Fruit fly (Drosophila melanogaster): ENCODE data around the gene qtc.

qtc gene

DNA sequence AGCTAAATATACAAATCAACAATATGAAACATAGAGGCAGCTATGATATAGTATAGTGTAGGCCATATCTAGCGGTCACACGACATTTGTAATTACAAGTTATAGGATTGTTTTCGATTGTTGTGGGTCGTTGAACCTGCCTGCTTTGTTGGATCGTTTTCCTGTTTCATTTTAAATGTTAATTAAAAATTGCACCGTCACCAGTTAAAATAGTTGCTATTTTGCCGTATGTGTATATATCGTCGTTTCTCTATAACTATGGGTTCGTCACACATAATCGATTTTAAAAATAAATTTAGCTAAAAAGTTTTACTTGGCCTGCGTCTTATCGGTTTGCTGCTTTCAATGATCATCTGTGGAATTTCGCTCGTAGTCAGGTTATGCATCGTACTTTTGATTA, 11.7 kb downstream of the qtc start:
- TF ChIP-seq CG32264 (GFP tag; optimal IDR thresholded peaks at IDR 0.05): no peak
- no peak for TF ChIP-seq Vsx2 (GFP tag; optimal IDR thresholded peaks at IDR 0.05; ENCODE audit: partially characterized antibody)
- no peak for TF ChIP-seq h (GFP tag; optimal IDR thresholded peaks at IDR 0.05)
- TF ChIP-seq Dfd (GFP tag; optimal IDR thresholded peaks at IDR 0.05): no peak
- TF ChIP-seq br (GFP tag; optimal IDR thresholded peaks at IDR 0.05): no peak
- no peak for TF ChIP-seq usp (GFP tag; optimal IDR thresholded peaks at IDR 0.05)
- TF ChIP-seq rgr (GFP tag; optimal IDR thresholded peaks at IDR 0.05): no peak
- no peak for TF ChIP-seq fru (GFP tag; optimal IDR thresholded peaks at IDR 0.05)
- TF ChIP-seq Hnf4 (GFP tag; optimal IDR thresholded peaks at IDR 0.05): no peak
- no peak for TF ChIP-seq Mio (GFP tag; optimal IDR thresholded peaks at IDR 0.05)
- TF ChIP-seq Sp1 (GFP tag; optimal IDR thresholded peaks at IDR 0.05): no peak
- no peak for TF ChIP-seq tai (GFP tag; optimal IDR thresholded peaks at IDR 0.05)
- TF ChIP-seq foxo (GFP tag; optimal IDR thresholded peaks at IDR 0.05): no peak
- no peak for TF ChIP-seq Rel (GFP tag; optimal IDR thresholded peaks at IDR 0.05)
- no peak for TF ChIP-seq Rel (tag; optimal IDR thresholded peaks at IDR 0.05)
- TF ChIP-seq psq (GFP tag; optimal IDR thresholded peaks at IDR 0.05): no peak
- no peak for TF ChIP-seq dsf (GFP tag; optimal IDR thresholded peaks at IDR 0.05; ENCODE audit: borderline replicate concordance)
- no peak for TF ChIP-seq brk (GFP tag; optimal IDR thresholded peaks at IDR 0.05)
- no peak for TF ChIP-seq Dif (GFP tag; optimal IDR thresholded peaks at IDR 0.05; ENCODE audit: partially characterized antibody)
- TF ChIP-seq ey (GFP tag; optimal IDR thresholded peaks at IDR 0.05): no peak

DNA sequence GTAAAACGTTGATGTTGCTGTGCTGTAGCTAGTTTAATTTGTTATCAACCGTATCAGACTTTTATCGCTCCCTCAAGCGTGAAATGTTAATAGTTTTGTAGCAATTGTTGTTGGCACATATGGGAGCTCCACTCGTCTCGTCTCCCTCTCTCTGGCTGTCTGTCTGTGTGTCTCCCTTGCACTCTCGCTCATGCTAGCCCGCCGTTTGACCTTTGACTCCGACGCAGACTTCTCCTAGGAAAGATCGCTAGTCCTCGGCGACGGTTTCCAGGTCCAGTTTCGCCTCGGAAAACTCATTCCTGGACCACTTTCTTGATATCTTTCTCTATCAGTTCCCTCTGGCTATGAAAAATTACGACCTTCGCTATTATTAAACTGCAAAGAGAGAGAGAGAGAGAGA, 18.6 kb downstream of the qtc start:
- TF ChIP-seq Hr78 (GFP tag; optimal IDR thresholded peaks at IDR 0.05) (no peak), GATAd (GFP tag; optimal IDR thresholded peaks at IDR 0.05) (no peak), Hnf4 (GFP tag; optimal IDR thresholded peaks at IDR 0.05) (no peak)

DNA sequence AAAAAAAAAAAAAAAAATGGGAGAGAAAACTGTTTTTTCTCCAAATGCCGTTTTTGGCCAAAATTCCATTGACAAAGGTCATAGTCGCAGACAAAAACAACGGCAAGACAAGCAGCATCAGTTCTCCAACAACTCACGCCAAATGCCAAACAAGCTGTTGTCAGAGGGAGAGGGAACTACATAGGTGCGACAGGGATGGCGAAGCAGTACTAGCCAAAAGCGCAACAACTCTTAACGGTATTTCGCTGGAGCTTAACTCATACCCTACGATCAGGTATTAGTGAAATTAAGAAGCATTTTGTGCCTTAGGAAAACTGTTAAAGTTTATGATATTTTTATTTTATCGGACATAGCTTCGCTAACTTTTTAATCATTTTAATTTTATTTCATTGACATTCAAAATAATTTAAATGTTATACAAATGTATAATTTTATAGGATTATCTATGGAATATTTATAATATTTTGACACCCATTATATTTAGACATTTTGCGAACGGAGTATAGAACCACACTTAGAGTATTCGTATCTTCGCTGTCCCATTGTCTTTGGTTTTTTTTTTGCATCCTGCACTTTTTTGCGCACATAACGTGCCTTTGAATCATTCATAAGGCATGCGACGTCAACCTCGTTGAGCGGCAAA, 19.7 kb downstream of the qtc start:
- no peak for TF ChIP-seq CrebA (GFP tag; optimal IDR thresholded peaks at IDR 0.05; ENCODE audit: borderline replicate concordance)
- TF ChIP-seq tai (GFP tag; optimal IDR thresholded peaks at IDR 0.05): no peak
- no peak for TF ChIP-seq N (GFP tag; optimal IDR thresholded peaks at IDR 0.05)
- no peak for TF ChIP-seq jim (GFP tag; optimal IDR thresholded peaks at IDR 0.05)
- TF ChIP-seq Mio (GFP tag; optimal IDR thresholded peaks at IDR 0.05): no peak

DNA sequence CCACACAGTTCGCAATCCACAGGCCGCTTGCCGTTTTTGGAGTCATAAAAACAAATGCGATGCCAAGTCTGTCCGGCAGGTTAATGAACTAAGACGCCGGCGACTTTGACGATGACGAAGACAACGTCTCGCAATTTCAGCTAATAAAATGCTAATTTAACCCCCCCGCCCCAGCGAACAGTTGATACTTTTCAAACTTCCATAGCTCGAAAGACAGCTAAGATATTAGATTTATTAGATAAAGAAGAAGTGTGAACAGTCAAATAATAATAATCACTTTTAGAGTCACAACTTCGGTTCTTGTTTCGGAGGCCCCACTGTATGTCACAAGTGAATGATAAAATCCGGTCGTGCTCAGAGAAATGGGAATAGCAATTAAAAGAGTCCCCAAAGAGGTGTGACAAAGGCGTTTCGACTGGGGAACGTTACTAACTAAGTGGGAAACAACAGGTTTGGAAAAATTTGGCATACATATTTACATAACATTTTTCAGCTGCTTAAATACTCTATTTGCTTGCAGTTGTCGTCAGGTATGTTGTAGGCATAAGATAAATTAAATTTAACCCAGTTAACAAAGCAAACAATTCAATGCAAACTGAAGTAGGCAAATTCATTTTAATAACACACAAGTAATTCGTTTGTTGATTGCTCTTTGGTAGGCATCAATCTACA, 24.1 kb downstream of the qtc start:
- TF ChIP-seq GATAd (GFP tag; optimal IDR thresholded peaks at IDR 0.05) (peak; percentile 6), Jra (GFP tag; optimal IDR thresholded peaks at IDR 0.05) (peak; percentile 48), OdsH (GFP tag; optimal IDR thresholded peaks at IDR 0.05) (peak; percentile 63), Hnf4 (GFP tag; optimal IDR thresholded peaks at IDR 0.05) (peak; percentile 44), foxo (GFP tag; optimal IDR thresholded peaks at IDR 0.05) (peak in 1 of 2 experiments; percentile 56), jim (GFP tag; optimal IDR thresholded peaks at IDR 0.05) (no peak), h (GFP tag; optimal IDR thresholded peaks at IDR 0.05) (peak; percentile 51), psq (GFP tag; optimal IDR thresholded peaks at IDR 0.05) (peak; percentile 28), br (GFP tag; optimal IDR thresholded peaks at IDR 0.05) (peak; percentile 64), sage (GFP tag; optimal IDR thresholded peaks at IDR 0.05) (no peak), dsf (GFP tag; optimal IDR thresholded peaks at IDR 0.05; ENCODE audit: borderline replicate concordance) (peak; percentile 5), Rel (GFP tag; optimal IDR thresholded peaks at IDR 0.05) (no peak), Rel (tag; optimal IDR thresholded peaks at IDR 0.05) (no peak), tai (GFP tag; optimal IDR thresholded peaks at IDR 0.05) (peak; percentile 57), ey (GFP tag; optimal IDR thresholded peaks at IDR 0.05) (peak; percentile 78), Mio (GFP tag; optimal IDR thresholded peaks at IDR 0.05) (no peak), CrebA (GFP tag; optimal IDR thresholded peaks at IDR 0.05; ENCODE audit: borderline replicate concordance) (no peak), HLH106 (tag; optimal IDR thresholded peaks at IDR 0.05) (peak; percentile 52), rgr (GFP tag; optimal IDR thresholded peaks at IDR 0.05) (peak; percentile 25), Sp1 (GFP tag; optimal IDR thresholded peaks at IDR 0.05) (peak; percentile 30), fru (GFP tag; optimal IDR thresholded peaks at IDR 0.05) (peak; percentile 71), woc (GFP tag; optimal IDR thresholded peaks at IDR 0.05) (peak; percentile 16), Abd-B (GFP tag; optimal IDR thresholded peaks at IDR 0.05) (no peak), CG32264 (GFP tag; optimal IDR thresholded peaks at IDR 0.05) (no peak), N (GFP tag; optimal IDR thresholded peaks at IDR 0.05) (no peak), usp (GFP tag; optimal IDR thresholded peaks at IDR 0.05) (no peak)

Measured in whole organism, wandering third instar larva.